Fruit fly (Drosophila melanogaster): ENCODE results near the gene JMJD6.

DNA sequence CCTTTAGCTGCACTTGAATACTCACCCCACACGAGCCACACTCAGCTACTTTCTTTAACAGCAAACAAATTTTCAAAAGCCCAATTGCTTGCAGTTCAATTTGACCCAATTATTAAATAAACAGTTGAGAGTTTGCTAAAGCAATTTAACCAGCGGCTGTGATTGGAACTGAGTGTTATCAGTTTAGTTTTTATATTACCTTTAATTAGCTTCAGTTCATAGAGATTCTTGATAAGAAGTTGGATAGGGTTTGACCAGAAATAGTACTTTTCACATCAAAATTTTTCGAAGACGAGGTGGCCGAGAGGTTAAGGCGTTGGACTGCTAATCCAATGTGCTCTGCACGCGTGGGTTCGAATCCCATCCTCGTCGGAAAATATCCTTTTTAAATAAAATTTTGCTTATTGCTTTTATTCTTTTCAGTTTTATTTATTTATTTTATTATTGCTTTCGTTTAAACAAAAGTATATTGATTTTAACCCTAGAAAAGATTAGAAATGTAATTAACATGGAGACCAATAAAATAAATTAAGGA is 34.1 kb upstream of the JMJD6 start:
- TF ChIP-seq EcR (GFP tag; optimal IDR thresholded peaks at IDR 0.05), result no peak
- TF ChIP-seq psq (optimal IDR thresholded peaks at IDR 0.05), result no peak
- TF ChIP-seq usp (GFP tag; optimal IDR thresholded peaks at IDR 0.05), result no peak
- TF ChIP-seq pan (optimal IDR thresholded peaks at IDR 0.05), result no peak
